Worm (Caenorhabditis elegans) whole organism, late embryonic: Measurements from ENCODE around the gene sphk-1.

Experiments
- elt-2 ChIP-seq: sonication (generic microtip); optimal IDR thresholded peaks from 2 replicates; lab custom pipeline; 2016; ENCODE audit warnings: missing genetic modification reagents, missing genetic modification characterization, missing compliant biosample characterization
- tbx-2 ChIP-seq: sonication (generic microtip); optimal IDR thresholded peaks from 2 replicates; lab custom pipeline; 2016; ENCODE audit warnings: missing genetic modification characterization, missing compliant biosample characterization

DNA sequence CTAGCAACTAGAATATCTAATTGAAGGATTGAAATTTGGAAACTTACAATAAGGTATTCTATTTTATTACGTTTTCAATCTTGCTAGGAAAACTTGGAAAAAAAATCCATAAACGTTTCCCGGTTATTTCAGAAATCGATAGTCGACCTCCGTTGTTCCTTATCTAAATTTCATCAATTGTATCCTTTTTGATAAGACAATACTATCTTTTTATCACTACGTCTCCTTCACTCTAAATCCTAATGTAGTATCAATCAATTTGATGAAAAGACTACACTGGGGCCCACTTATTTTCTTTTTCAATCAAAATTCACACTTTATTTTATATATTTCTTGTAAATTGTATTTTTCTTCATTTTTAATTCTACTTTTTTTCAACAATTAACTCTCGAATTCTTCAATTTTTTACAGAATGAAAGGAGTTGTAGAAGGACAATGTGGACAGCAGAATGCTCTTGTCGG lies 3.0 kb upstream of the sphk-1 start, which contains the start of gene prx-5:
- TF ChIP-seq elt-2 (tag; lab: Kevin White, UChicago) = peak; percentile 72
- no peak for TF ChIP-seq tbx-2
